Worm (Caenorhabditis elegans) whole organism, L4 larva: ENCODE data around the gene tofu-6.

Source experiments
- D1046.2 ChIP-seq: fragments of 200-800 bp; sonication (Bioruptor generic); IDR thresholded peaks from 2 replicates; pipeline ENCODE4 v1.3.6; 2022; ENCODE audit warnings: missing genetic modification characterization, missing compliant biosample characterization
- F26F4.8 ChIP-seq: fragments of 200-800 bp; sonication (Bioruptor generic); conservative IDR thresholded peaks from 2 replicates; pipeline ENCODE4 v1.3.6; 2022; ENCODE audit warnings: missing genetic modification characterization, missing compliant biosample characterization
- T20F7.1 ChIP-seq: fragments of 200-800 bp; sonication (Bioruptor generic); optimal IDR thresholded peaks from 2 replicates; lab custom pipeline; 2018; ENCODE audit warnings: mild to moderate bottlenecking, missing genetic modification characterization, missing compliant biosample characterization
- Y105C5A.15 ChIP-seq: fragments of 200-800 bp; sonication (Bioruptor generic); IDR thresholded peaks from 2 replicates; pipeline ENCODE4 v1.3.6; 2022; ENCODE audit warnings: missing genetic modification characterization, missing compliant biosample characterization
- Y48G9A.11 ChIP-seq: fragments of 200-800 bp; sonication (Bioruptor generic); IDR thresholded peaks from 2 replicates; pipeline ENCODE4 v1.3.6; 2022; ENCODE audit warnings: missing genetic modification reagents, missing genetic modification characterization, missing compliant biosample characterization
- Y75B8A.6 ChIP-seq: fragments of 200-800 bp; sonication (Bioruptor generic); IDR thresholded peaks from 2 replicates; pipeline ENCODE4 v1.3.6; 2022; ENCODE audit warnings: missing genetic modification reagents, missing genetic modification characterization, missing compliant biosample characterization
- aha-1 ChIP-seq: fragments of 150-350 bp; peaks from one replicate; lab custom pipeline; 2014; ENCODE audit warnings: missing biosample characterization, missing genetic modification characterization
- ceh-32 ChIP-seq: sonication (generic microtip); optimal IDR thresholded peaks from 2 replicates; lab custom pipeline; 2016; ENCODE audit warnings: mild to moderate bottlenecking, missing genetic modification characterization, missing compliant biosample characterization; ENCODE audit not compliant: poor library complexity
- ceh-82 ChIP-seq: sonication (generic microtip); optimal IDR thresholded peaks from 2 replicates; lab custom pipeline; 2017; ENCODE audit warnings: missing biosample characterization, missing genetic modification characterization
- daf-19 ChIP-seq: fragments of 200-800 bp; sonication (Bioruptor generic); conservative IDR thresholded peaks from 2 replicates; pipeline ENCODE4 v1.3.6; 2022; ENCODE audit warnings: missing genetic modification characterization, missing compliant biosample characterization
- daf-8 ChIP-seq: fragments of 200-800 bp; sonication (Bioruptor generic); IDR thresholded peaks from 2 replicates; pipeline ENCODE4 v1.3.6; 2022; ENCODE audit warnings: missing genetic modification characterization, missing compliant biosample characterization
- dpl-1 ChIP-seq: fragments of 150-350 bp; optimal IDR thresholded peaks from 2 replicates; lab custom pipeline; 2014; ENCODE audit warnings: missing biosample characterization, missing genetic modification reagents, missing genetic modification characterization
- duxl-1 ChIP-seq: sonication (generic microtip); optimal IDR thresholded peaks from 2 replicates; lab custom pipeline; 2016; ENCODE audit warnings: mild to moderate bottlenecking, missing genetic modification characterization, moderate library complexity, missing compliant biosample characterization; ENCODE audit not compliant: poor library complexity
- dve-1 ChIP-seq: sonication (generic microtip); optimal IDR thresholded peaks from 2 replicates; lab custom pipeline; 2017; ENCODE audit warnings: antibody characterized with exemption, mild to moderate bottlenecking, missing genetic modification characterization, missing compliant biosample characterization; ENCODE audit not compliant: insufficient read depth
- egl-43 ChIP-seq: fragments of 200-800 bp; sonication (Bioruptor generic); IDR thresholded peaks from 2 replicates; pipeline ENCODE4 v1.3.6; 2022; ENCODE audit warnings: missing genetic modification reagents, missing genetic modification characterization, missing compliant biosample characterization
- fkh-10 ChIP-seq: fragments of 150-350 bp; optimal IDR thresholded peaks from 2 replicates; lab custom pipeline; 2014; ENCODE audit warnings: missing biosample characterization, missing genetic modification reagents, missing genetic modification characterization
- hlh-11 ChIP-seq: fragments of 200-800 bp; sonication (Bioruptor generic); optimal IDR thresholded peaks from 2 replicates; lab custom pipeline; 2018; ENCODE audit warnings: mild to moderate bottlenecking, missing genetic modification characterization, missing compliant biosample characterization
- jun-1 ChIP-seq: fragments of 150-350 bp; optimal IDR thresholded peaks from 2 replicates; lab custom pipeline; 2014; ENCODE audit warnings: missing biosample characterization, missing genetic modification reagents, missing genetic modification characterization
- lin-1 ChIP-seq: fragments of 200-800 bp; sonication (Bioruptor generic); IDR thresholded peaks from 2 replicates; pipeline ENCODE4 v1.3.6; 2022; ENCODE audit warnings: missing genetic modification reagents, missing genetic modification characterization, missing compliant biosample characterization
- lin-38 ChIP-seq: fragments of 200-800 bp; sonication (Bioruptor generic); IDR thresholded peaks from 2 replicates; pipeline ENCODE4 v1.3.6; 2022; ENCODE audit warnings: missing genetic modification reagents, missing genetic modification characterization, missing compliant biosample characterization
- lir-3 ChIP-seq: sonication (generic microtip); optimal IDR thresholded peaks from 2 replicates; lab custom pipeline; 2016; ENCODE audit warnings: mild to moderate bottlenecking, missing genetic modification characterization, missing compliant biosample characterization
- lsy-2 ChIP-seq, 2 experiments: fragments of 150-350 bp in 1 of 2; sonication (generic microtip) in 1 of 2; optimal IDR thresholded peaks; 2 replicates each; lab custom pipeline; 2014 to 2017; ENCODE audit warnings: missing biosample characterization in 2 of 2, missing genetic modification characterization in 2 of 2
- mdl-1 ChIP-seq, 2 experiments: fragments of 150-350 bp in 1 of 2; sonication (generic microtip) in 1 of 2; optimal IDR thresholded peaks; 2 replicates each; lab custom pipeline; 2014 to 2017; ENCODE audit warnings: missing biosample characterization in 2 of 2, missing genetic modification characterization in 2 of 2
- mes-2 ChIP-seq: sonication (generic microtip); optimal IDR thresholded peaks from 2 replicates; lab custom pipeline; 2016; ENCODE audit warnings: missing genotype, mild to moderate bottlenecking, missing genetic modification characterization, missing compliant biosample characterization; ENCODE audit not compliant: poor library complexity, severe bottlenecking
- nhr-25 ChIP-seq: sonication (generic microtip); optimal IDR thresholded peaks from 2 replicates; lab custom pipeline; 2017; ENCODE audit warnings: missing genetic modification characterization, mild to moderate bottlenecking, missing compliant biosample characterization, antibody characterized with exemption, moderate library complexity, borderline replicate concordance; ENCODE audit not compliant: insufficient read depth
- nhr-28 ChIP-seq: fragments of 150-350 bp; optimal IDR thresholded peaks from 2 replicates; lab custom pipeline; 2014; ENCODE audit warnings: missing biosample characterization, missing genetic modification characterization
- nhr-48 ChIP-seq: sonication (generic microtip); optimal IDR thresholded peaks from 2 replicates; lab custom pipeline; 2016; ENCODE audit warnings: mild to moderate bottlenecking, missing genetic modification characterization, missing compliant biosample characterization
- nhr-6 ChIP-seq: fragments of 150-350 bp; optimal IDR thresholded peaks from 2 replicates; lab custom pipeline; 2014; ENCODE audit warnings: missing biosample characterization, missing genetic modification characterization
- nhr-77 ChIP-seq: fragments of 150-350 bp; optimal IDR thresholded peaks from 2 replicates; lab custom pipeline; 2014; ENCODE audit warnings: missing biosample characterization, missing genetic modification characterization
- skn-1 ChIP-seq: fragments of 150-350 bp; optimal IDR thresholded peaks from 2 replicates; lab custom pipeline; 2014; ENCODE audit warnings: missing biosample characterization, missing genetic modification characterization
- snpc-1.2 ChIP-seq: fragments of 200-800 bp; sonication (Bioruptor generic); IDR thresholded peaks from 2 replicates; pipeline ENCODE4 v1.3.6; 2022; ENCODE audit warnings: missing genetic modification reagents, missing genetic modification characterization, missing compliant biosample characterization
- snpc-4 ChIP-seq: fragments of 150-350 bp; optimal IDR thresholded peaks from 2 replicates; lab custom pipeline; 2014; ENCODE audit warnings: missing biosample characterization, missing genetic modification characterization
- unc-62 ChIP-seq, 3 experiments: fragments of 150-350 bp in 1 of 3; sonication (generic microtip); optimal IDR thresholded peaks in 2 of 3; peaks in 1 of 3; 1 replicate in 1 of 3; 2 replicates in 2 of 3; lab custom pipeline; 2014 to 2017; ENCODE audit warnings: missing biosample characterization in 3 of 3, missing genetic modification characterization in 3 of 3, missing genetic modification reagents in 3 of 3, missing genotype in 1 of 3
- vab-7 ChIP-seq: fragments of 200-800 bp; sonication (Bioruptor generic); IDR thresholded peaks from 2 replicates; pipeline ENCODE4 v1.3.6; 2022; ENCODE audit warnings: missing genetic modification reagents, missing genetic modification characterization, missing compliant biosample characterization
- zag-1 ChIP-seq: fragments of 150-350 bp; optimal IDR thresholded peaks from 2 replicates; lab custom pipeline; 2014; ENCODE audit warnings: missing biosample characterization, missing genetic modification characterization
- zip-11 ChIP-seq: fragments of 200-800 bp; sonication (Bioruptor generic); IDR thresholded peaks from 2 replicates; pipeline ENCODE4 v1.3.6; 2022; ENCODE audit warnings: missing genetic modification characterization, missing compliant biosample characterization

tofu-6 gene

DNA sequence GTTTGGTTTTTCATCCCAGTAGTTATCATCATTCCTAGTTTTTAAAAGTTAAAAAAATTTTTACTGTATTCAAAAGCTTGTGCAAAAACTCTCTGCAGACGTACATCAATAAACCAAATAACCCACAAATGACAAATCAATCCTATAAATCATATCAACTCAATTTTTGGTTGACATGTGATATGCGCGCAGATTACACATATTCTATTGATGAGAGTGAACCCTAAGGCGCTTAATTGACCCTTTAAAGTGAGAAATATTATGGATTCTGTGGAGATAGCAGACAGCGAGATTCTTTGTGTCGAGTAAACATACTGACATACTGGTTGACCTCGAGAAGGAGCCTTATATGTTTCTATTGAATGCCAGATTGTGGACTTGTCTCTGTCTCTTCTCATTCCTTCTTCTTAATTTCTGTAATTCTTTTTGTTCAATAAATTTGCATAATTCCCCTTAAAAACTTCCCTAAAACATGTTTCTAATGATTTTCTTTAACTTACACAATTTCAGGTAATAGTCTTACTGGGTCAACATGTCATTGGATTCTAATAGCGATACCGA lies 4.8 kb upstream of the tofu-6 start, which contains the start of gene EEED8.2:
TSS of gene EEED8.2 (plus strand) at position 511 of the 561 bp plus-strand sequence.
- TF ChIP-seq vab-7 (no peak), unc-62 (GFP tag; optimal IDR thresholded peaks at IDR 0.05 in 1 of 2; lab: Kevin White, UChicago) (peak in 1 of 2 experiments; percentile 90), unc-62 (tag; optimal IDR thresholded peaks at IDR 0.05; lab: Kevin White, UChicago) (no peak)

DNA sequence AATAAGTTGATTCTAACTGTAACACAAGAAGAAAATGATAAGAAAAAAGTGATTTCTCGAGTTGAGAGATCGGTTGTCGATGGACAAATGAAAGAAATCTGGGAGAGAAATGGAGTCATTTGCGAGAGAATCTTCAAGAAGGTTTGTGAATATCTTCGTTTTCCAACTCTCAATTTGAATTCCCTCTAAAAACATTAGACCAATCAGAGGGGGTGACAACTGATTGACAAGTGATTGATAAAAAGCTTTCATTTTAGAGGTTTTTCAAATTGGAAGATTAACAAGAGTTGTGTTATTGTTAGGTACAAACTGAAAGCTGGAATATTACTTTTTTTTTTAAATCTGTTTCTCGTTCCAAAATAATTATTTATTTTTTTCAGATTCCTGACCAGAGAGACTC lies 3.1 kb upstream of the tofu-6 start:
- TF ChIP-seq F26F4.8 (GFP tag; lab: Robert Waterston, UW) = no peak
- no peak for TF ChIP-seq mdl-1 (tag; optimal IDR thresholded peaks at IDR 0.05; lab: Kevin White, UChicago)
- no peak for TF ChIP-seq Y75B8A.6 (GFP tag; lab: Robert Waterston, UW)
- no peak for TF ChIP-seq nhr-28
- no peak for TF ChIP-seq jun-1 (tag; lab: Kevin White, UChicago)

DNA sequence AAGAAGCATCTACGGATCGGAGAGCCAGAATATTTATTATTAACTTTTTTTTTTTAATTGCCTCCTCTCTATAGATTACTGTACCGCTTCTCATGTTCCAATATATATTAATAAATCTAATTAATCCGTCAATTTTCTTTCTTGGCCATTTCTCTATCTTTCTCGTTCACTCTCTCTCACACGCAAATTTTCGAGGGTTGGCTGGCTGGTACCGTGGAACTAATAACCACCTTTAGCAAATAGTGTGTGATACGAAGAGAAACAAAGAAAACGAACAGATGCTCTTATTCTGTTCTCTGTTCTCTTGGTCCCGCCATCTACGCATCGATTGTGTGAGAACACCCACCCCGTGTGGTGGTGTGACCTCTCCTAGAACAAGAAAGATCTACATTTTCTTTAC lies 2.7 kb upstream of the tofu-6 start:
- TF ChIP-seq zip-11 (GFP tag; lab: Robert Waterston, UW) = no peak

DNA sequence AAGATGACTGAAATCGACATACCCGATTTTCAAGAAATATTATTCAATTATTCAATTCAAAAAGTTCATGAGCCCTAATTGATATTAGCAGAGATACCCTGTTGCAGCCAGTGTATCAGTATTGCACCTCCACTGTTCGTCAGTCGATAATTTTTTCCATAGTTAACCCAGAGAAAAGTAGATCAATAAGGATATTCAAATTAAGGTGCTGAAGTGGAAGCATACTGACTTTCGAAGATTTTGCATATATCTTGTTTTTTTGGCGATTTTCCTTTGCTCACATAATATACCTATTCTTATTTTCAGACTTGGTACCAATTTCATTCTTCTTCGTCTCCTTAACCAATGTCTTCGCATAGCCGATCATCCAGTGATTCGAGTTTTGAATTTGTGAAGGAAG lies 2.1 kb upstream of the tofu-6 start, which contains the start of gene EEED8.15:
TSS of gene EEED8.15 (plus strand) at position 301 of the 400 bp plus-strand sequence.
- no peak for TF ChIP-seq egl-43
- peak in 1 of 2 experiments; percentile 57 for TF ChIP-seq unc-62 (GFP tag; optimal IDR thresholded peaks at IDR 0.05 in 1 of 2; lab: Kevin White, UChicago)
- TF ChIP-seq unc-62 (tag; optimal IDR thresholded peaks at IDR 0.05; lab: Kevin White, UChicago) = no peak

DNA sequence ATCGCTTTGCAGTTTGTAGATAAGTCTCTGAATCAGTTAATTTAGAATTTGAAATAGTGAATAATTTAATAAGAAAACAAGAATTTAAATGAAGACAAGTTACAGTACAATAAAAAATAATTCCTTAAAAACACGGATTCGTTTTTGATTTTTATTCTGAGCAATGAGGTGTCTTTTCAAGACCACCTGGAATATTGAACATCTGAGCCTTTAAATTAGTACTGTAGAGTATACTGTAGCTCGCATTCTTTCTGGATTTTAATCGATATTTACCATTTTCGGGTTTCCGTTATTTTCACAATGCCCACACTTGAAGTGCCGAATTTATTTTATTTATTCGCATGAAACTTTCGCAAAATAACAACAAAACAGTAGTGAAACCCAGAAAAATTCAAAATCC lies 2.8 kb downstream of the tofu-6 start, which contains the start of gene F07F6.7:
TSS of gene F07F6.7 (minus strand) at position 27 of the 400 bp plus-strand sequence.
- TF ChIP-seq duxl-1 (tag; lab: Kevin White, UChicago) = no peak
- TF ChIP-seq dpl-1 = no peak
- TF ChIP-seq lsy-2 (tag; optimal IDR thresholded peaks at IDR 0.05; lab: Kevin White, UChicago) = peak in 1 of 2 experiments; percentile 50
- TF ChIP-seq unc-62 (GFP tag; optimal IDR thresholded peaks at IDR 0.05 in 1 of 2; lab: Kevin White, UChicago) = peak in 1 of 2 experiments; percentile 18
- no peak for TF ChIP-seq unc-62 (tag; optimal IDR thresholded peaks at IDR 0.05; lab: Kevin White, UChicago)
- peak; percentile 27; the same call in 1 of the 2 replicates for TF ChIP-seq lin-38 (GFP tag; lab: Robert Waterston, UW)
- no peak for TF ChIP-seq snpc-1.2 (GFP tag; lab: Robert Waterston, UW)
- no peak for TF ChIP-seq mes-2 (tag; lab: Kevin White, UChicago)
- TF ChIP-seq lin-1 (GFP tag; lab: Robert Waterston, UW) = no peak
- TF ChIP-seq nhr-25 (tag; lab: Kevin White, UChicago) = peak; percentile 13
- no peak for TF ChIP-seq nhr-6 (tag; lab: Kevin White, UChicago)
- no peak for TF ChIP-seq daf-19 (GFP tag; lab: Robert Waterston, UW)
- TF ChIP-seq nhr-48 (tag; lab: Kevin White, UChicago) = no peak
- no peak for TF ChIP-seq Y48G9A.11 (GFP tag; lab: Robert Waterston, UW)
- peak; percentile 30 for TF ChIP-seq T20F7.1 (GFP tag; lab: Kevin White, UChicago)
- no peak for TF ChIP-seq D1046.2 (GFP tag; lab: Robert Waterston, UW)
- peak; percentile 14 for TF ChIP-seq dve-1 (tag; lab: Kevin White, UChicago)

DNA sequence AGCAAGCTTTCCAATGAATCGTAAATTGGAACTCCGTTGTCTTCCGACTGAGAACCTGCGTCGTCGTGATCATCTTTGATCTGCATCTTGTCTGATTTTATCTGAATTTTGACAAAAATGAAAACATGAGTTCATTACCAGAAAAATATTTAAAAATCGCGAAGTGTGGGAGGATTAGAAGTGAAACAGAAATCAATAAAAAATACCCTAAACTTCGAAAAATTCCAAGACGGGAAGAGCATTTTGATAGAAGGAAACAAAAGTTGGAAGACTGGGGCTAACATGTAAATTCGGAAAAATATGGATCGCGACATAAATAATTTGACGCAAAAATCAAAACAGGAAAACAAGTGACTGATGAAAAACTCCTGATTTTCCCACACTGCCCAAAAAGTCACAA lies 4.6 kb downstream of the tofu-6 start, which contains the start of gene F07F6.8:
TSS of gene F07F6.8 (minus strand) at position 101 of the 400 bp plus-strand sequence.
- no peak for TF ChIP-seq snpc-4
- peak; percentile 31 for TF ChIP-seq aha-1 (tag; lab: Kevin White, UChicago)

DNA sequence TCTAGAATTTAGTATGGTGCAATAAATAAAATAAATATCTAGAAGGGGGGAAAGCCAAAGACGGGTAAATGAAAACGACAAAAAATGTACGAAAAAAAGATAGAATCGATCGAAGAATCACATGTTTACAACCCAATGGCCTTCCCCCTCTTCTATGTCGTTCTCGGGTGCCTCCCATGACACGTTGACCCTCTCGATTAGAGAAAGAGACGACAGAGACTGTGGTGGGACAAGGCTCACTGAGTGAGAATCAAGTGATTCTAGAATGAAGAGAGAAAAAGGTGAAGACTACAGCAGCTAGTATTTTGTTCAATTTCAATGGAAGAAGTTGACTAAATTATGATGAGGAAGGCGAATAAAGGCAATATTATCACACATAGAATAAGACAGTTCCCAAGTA lies 5.0 kb downstream of the tofu-6 start:
- TF ChIP-seq duxl-1 (tag; lab: Kevin White, UChicago) (no peak), T20F7.1 (GFP tag; lab: Kevin White, UChicago) (no peak), ceh-82 (tag; lab: Kevin White, UChicago) (no peak), nhr-48 (tag; lab: Kevin White, UChicago) (peak; percentile 38), F26F4.8 (GFP tag; lab: Robert Waterston, UW) (no peak), Y105C5A.15 (no peak), zag-1 (tag; lab: Kevin White, UChicago) (no peak), dpl-1 (peak; percentile 16), dve-1 (tag; lab: Kevin White, UChicago) (peak; percentile 51), hlh-11 (peak; percentile 77), daf-8 (GFP tag; lab: Robert Waterston, UW) (no peak), mdl-1 (tag; optimal IDR thresholded peaks at IDR 0.05; lab: Kevin White, UChicago) (peak in 1 of 2 experiments; percentile 78), skn-1 (tag; lab: Kevin White, UChicago) (no peak), fkh-10 (GFP tag; lab: Kevin White, UChicago) (no peak), lir-3 (tag; lab: Kevin White, UChicago) (no peak), nhr-6 (tag; lab: Kevin White, UChicago) (peak; percentile 56), ceh-32 (tag; lab: Kevin White, UChicago) (no peak), nhr-77 (peak; percentile 63)
